Worm (Caenorhabditis elegans) whole organism, mixed stage, embryonic: ENCODE data around the gene F26C11.1.
"Not testable (repeated sequence)": the region's sequence is repeated elsewhere in the genome, so short reads cannot be mapped to it uniquely, and the experiment has no call there.

ENCODE experiments used
- M03D4.4 ChIP-seq: sonication (generic microtip); optimal IDR thresholded peaks from 2 replicates; lab custom pipeline; 2017; ENCODE audit warnings: mild to moderate bottlenecking, missing genetic modification characterization, missing compliant biosample characterization
- blmp-1 ChIP-seq: fragments of 150-350 bp; optimal IDR thresholded peaks from 2 replicates; lab custom pipeline; 2014; ENCODE audit warnings: missing biosample characterization, missing genetic modification characterization
- ceh-43 ChIP-seq: fragments of 200-800 bp; sonication (Bioruptor generic); optimal IDR thresholded peaks from 2 replicates; lab custom pipeline; 2018; ENCODE audit warnings: mild to moderate bottlenecking, missing genetic modification characterization, moderate library complexity, missing compliant biosample characterization
- ceh-83 ChIP-seq: fragments of 200-800 bp; sonication (Bioruptor generic); optimal IDR thresholded peaks from 2 replicates; lab custom pipeline; 2018; ENCODE audit warnings: mild to moderate bottlenecking, missing genetic modification characterization, missing compliant biosample characterization
- ces-1 ChIP-seq: fragments of 150-350 bp; optimal IDR thresholded peaks from 2 replicates; lab custom pipeline; 2014; ENCODE audit warnings: missing biosample characterization, missing genetic modification reagents, missing genetic modification characterization
- cnd-1 ChIP-seq: fragments of 200-800 bp; sonication (Bioruptor generic); optimal IDR thresholded peaks from 2 replicates; lab custom pipeline; 2018; ENCODE audit warnings: mild to moderate bottlenecking, missing genetic modification characterization, missing compliant biosample characterization
- elt-1 ChIP-seq: sonication (generic microtip); optimal IDR thresholded peaks from 2 replicates; lab custom pipeline; 2017; ENCODE audit warnings: missing genetic modification characterization, mild to moderate bottlenecking, missing compliant biosample characterization, antibody characterized with exemption, moderate library complexity, borderline replicate concordance; ENCODE audit not compliant: insufficient read depth
- elt-3 ChIP-seq: fragments of 150-350 bp; optimal IDR thresholded peaks from 2 replicates; lab custom pipeline; 2014; ENCODE audit warnings: missing biosample characterization, missing genetic modification characterization
- ham-2 ChIP-seq: fragments of 200-800 bp; sonication (Bioruptor generic); optimal IDR thresholded peaks from 2 replicates; lab custom pipeline; 2018; ENCODE audit warnings: mild to moderate bottlenecking, missing genetic modification characterization, missing compliant biosample characterization
- lin-13 ChIP-seq: fragments of 150-350 bp; optimal IDR thresholded peaks from 2 replicates; lab custom pipeline; 2014; ENCODE audit warnings: missing biosample characterization, missing genetic modification characterization
- lin-32 ChIP-seq: fragments of 200-800 bp; sonication (Bioruptor generic); optimal IDR thresholded peaks from 2 replicates; lab custom pipeline; 2018; ENCODE audit warnings: mild to moderate bottlenecking, missing genetic modification characterization, missing compliant biosample characterization
- lsy-2 ChIP-seq: fragments of 150-350 bp; optimal IDR thresholded peaks from 2 replicates; lab custom pipeline; 2014; ENCODE audit warnings: missing biosample characterization, missing genetic modification characterization
- mab-5 ChIP-seq: fragments of 150-350 bp; optimal IDR thresholded peaks from 2 replicates; lab custom pipeline; 2014; ENCODE audit warnings: missing biosample characterization, missing genetic modification characterization
- mep-1 ChIP-seq: fragments of 150-350 bp; optimal IDR thresholded peaks from 2 replicates; lab custom pipeline; 2017; ENCODE audit warnings: missing biosample characterization, missing genetic modification reagents, missing genetic modification characterization, inconsistent platforms
- mls-2 ChIP-seq: sonication (generic microtip); optimal IDR thresholded peaks from 2 replicates; lab custom pipeline; 2016; ENCODE audit warnings: mild to moderate bottlenecking, missing genetic modification characterization, moderate library complexity, missing compliant biosample characterization
- nhr-12 ChIP-seq: fragments of 150-350 bp; optimal IDR thresholded peaks from 2 replicates; lab custom pipeline; 2014; ENCODE audit warnings: missing biosample characterization, missing genetic modification characterization
- nhr-2 ChIP-seq: fragments of 150-350 bp; optimal IDR thresholded peaks from 2 replicates; lab custom pipeline; 2014; ENCODE audit warnings: missing biosample characterization, missing genetic modification characterization
- nhr-237 ChIP-seq: fragments of 150-350 bp; optimal IDR thresholded peaks from 2 replicates; lab custom pipeline; 2014; ENCODE audit warnings: missing biosample characterization, missing genetic modification characterization
- nhr-28 ChIP-seq: fragments of 150-350 bp; optimal IDR thresholded peaks from 2 replicates; lab custom pipeline; 2014; ENCODE audit warnings: missing biosample characterization, missing genetic modification characterization
- nhr-76 ChIP-seq: sonication (generic microtip); optimal IDR thresholded peaks from 2 replicates; lab custom pipeline; 2017; ENCODE audit warnings: missing biosample characterization, missing genetic modification characterization
- pha-4 ChIP-seq: fragments of 150-350 bp; optimal IDR thresholded peaks from 2 replicates; lab custom pipeline; 2018; ENCODE audit warnings: missing biosample characterization, missing genetic modification reagents, missing genetic modification characterization
- snpc-4 ChIP-seq: fragments of 150-350 bp; optimal IDR thresholded peaks from 2 replicates; lab custom pipeline; 2014; ENCODE audit warnings: missing biosample characterization, missing genetic modification characterization
- sptf-1 ChIP-seq: sonication (generic microtip); optimal IDR thresholded peaks from 2 replicates; lab custom pipeline; 2017; ENCODE audit warnings: mild to moderate bottlenecking, missing genetic modification characterization, moderate library complexity, missing compliant biosample characterization
- tbx-8 ChIP-seq: fragments of 200-800 bp; sonication (Bioruptor generic); optimal IDR thresholded peaks from 2 replicates; lab custom pipeline; 2018; ENCODE audit warnings: mild to moderate bottlenecking, missing genetic modification characterization, moderate library complexity, missing compliant biosample characterization
- unc-120 ChIP-seq: sonication (generic microtip); optimal IDR thresholded peaks from 2 replicates; lab custom pipeline; 2017; ENCODE audit warnings: missing genetic modification characterization, missing compliant biosample characterization; ENCODE audit not compliant: poor library complexity, severe bottlenecking
- unc-39 ChIP-seq: fragments of 150-350 bp; optimal IDR thresholded peaks from 2 replicates; lab custom pipeline; 2014; ENCODE audit warnings: missing biosample characterization, missing genetic modification characterization
- unc-62 ChIP-seq: fragments of 150-350 bp; optimal IDR thresholded peaks from 2 replicates; lab custom pipeline; 2014; ENCODE audit warnings: missing biosample characterization, missing genetic modification reagents, missing genetic modification characterization
- zip-8 ChIP-seq: fragments of 150-350 bp; optimal IDR thresholded peaks from 2 replicates; lab custom pipeline; 2014; ENCODE audit warnings: missing biosample characterization, missing genetic modification characterization
- ztf-11 ChIP-seq: fragments of 150-350 bp; optimal IDR thresholded peaks from 2 replicates; lab custom pipeline; 2014; ENCODE audit warnings: missing biosample characterization, missing genetic modification characterization

The F26C11.1 gene

DNA sequence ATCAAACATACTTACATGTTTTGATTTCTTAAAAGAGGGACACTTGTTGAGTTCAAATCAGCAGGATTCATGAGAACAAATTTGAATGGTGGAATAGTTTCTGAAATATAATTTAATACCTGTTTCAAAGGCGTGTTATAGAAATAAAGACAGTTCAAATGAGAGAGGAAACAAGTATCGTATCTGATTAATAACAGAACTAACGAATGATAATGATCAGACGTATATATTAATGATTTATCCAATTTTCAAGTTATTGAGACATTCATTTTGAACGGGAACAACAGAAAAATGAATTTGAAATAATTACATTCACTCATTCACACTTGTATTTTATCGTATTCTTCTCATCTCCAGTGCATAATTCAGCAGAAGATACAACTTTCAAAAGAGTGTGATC is 38.9 kb upstream of the F26C11.1 start, which contains the start of gene chil-4:
TSS of gene chil-4 (minus strand) at position 101 of the 400 bp plus-strand sequence.
- TF ChIP-seq zip-8, result no peak
- no peak for TF ChIP-seq tbx-8 (GFP tag; lab: Kevin White, UChicago)
- no peak for TF ChIP-seq blmp-1 (tag; lab: Kevin White, UChicago)
- no peak for TF ChIP-seq pha-4 (tag; lab: Kevin White, UChicago)
- no peak for TF ChIP-seq unc-39 (tag; lab: Kevin White, UChicago)
- no peak for TF ChIP-seq mls-2 (tag; lab: Kevin White, UChicago)
- no peak for TF ChIP-seq ham-2 (GFP tag; lab: Kevin White, UChicago)
- no peak for TF ChIP-seq nhr-76 (tag; lab: Kevin White, UChicago)
- TF ChIP-seq mab-5, result no peak
- no peak for TF ChIP-seq nhr-2 (tag; lab: Kevin White, UChicago)
- TF ChIP-seq ces-1, result no peak
- TF ChIP-seq elt-3 (tag; lab: Kevin White, UChicago), result no peak

DNA sequence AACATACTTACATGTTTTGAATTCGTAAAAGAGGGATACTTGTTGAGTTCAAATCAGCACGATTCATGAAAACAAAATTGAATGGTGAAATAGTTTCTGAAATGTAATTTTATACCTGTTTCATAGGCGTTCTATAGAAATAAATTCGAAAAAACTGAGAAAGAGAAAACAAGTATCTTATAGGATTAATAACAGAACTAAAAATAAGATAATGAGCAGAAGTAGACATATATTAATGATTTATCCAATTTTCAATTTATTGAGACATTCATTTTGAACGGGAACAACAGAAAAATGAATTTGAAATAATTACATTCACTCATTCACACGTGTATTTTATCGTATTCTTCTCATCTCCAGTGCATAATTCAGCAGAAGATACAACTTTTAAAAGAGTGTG is 36.7 kb upstream of the F26C11.1 start, which contains the start of gene chil-6:
TSS of gene chil-6 (minus strand) at position 101 of the 400 bp plus-strand sequence.
- TF ChIP-seq unc-120 (tag; lab: Kevin White, UChicago), result no peak
- TF ChIP-seq cnd-1, result no peak
- TF ChIP-seq ztf-11, result no peak
- no peak for TF ChIP-seq mab-5
- no peak for TF ChIP-seq lsy-2 (tag; lab: Kevin White, UChicago)
- no peak for TF ChIP-seq mep-1 (tag; lab: Kevin White, UChicago)
- TF ChIP-seq ham-2 (GFP tag; lab: Kevin White, UChicago), result no peak
- no peak for TF ChIP-seq nhr-28 (tag; lab: Kevin White, UChicago)
- TF ChIP-seq elt-1, result no peak
- no peak for TF ChIP-seq nhr-2 (tag; lab: Kevin White, UChicago)
- TF ChIP-seq, all 35 proteins: peak for 0

DNA sequence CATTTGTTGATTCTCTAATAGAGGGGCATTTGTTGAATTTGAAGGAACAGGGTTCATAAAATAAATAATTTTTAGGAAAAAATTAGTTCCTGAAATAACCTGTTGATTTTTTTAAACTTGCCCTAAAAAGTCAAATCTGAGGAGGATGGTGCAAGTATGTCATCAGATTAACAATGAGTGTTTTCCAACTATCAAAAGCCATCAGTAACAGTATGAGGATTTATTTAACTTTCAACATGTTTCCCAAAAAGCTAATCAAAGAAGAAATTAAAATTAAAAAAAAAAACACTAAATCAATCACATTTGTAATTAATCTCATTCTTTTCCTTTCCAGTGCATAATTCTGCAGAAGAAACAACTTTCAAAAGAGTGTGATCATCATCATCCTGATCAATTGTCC is 35.0 kb upstream of the F26C11.1 start, which contains the start of gene chil-5:
TSS of gene chil-5 (minus strand) at position 101 of the 400 bp plus-strand sequence.
- TF ChIP-seq mep-1 (tag; lab: Kevin White, UChicago) (no peak), ceh-43 (GFP tag; lab: Kevin White, UChicago) (no peak), nhr-76 (tag; lab: Kevin White, UChicago) (no peak), blmp-1 (tag; lab: Kevin White, UChicago) (no peak), sptf-1 (tag; lab: Kevin White, UChicago) (no peak)

DNA sequence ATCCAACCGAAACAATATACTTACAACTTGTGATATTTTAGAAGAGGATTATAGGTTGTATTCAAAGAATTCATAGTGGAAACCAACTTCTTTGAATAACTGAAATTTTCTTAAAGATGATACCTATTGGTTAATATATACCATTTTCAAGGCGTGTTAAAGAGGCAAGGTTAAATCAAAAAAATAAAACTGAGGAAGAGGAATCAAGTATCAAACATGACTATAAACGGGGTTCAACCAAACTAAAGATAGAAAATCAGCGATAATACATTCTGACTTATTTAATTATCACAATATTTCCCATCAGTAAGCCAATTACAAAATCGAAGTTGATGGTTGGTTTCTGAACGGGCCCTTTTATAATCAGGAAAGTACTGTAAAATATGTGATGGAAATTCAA is 33.1 kb upstream of the F26C11.1 start, which contains the start of gene chil-3:
TSS of gene chil-3 (minus strand) at position 101 of the 400 bp plus-strand sequence.
- TF ChIP-seq pha-4 (tag; lab: Kevin White, UChicago) (no peak), nhr-28 (tag; lab: Kevin White, UChicago) (no peak), nhr-76 (tag; lab: Kevin White, UChicago) (no peak), lin-13 (tag; lab: Kevin White, UChicago) (no peak)

DNA sequence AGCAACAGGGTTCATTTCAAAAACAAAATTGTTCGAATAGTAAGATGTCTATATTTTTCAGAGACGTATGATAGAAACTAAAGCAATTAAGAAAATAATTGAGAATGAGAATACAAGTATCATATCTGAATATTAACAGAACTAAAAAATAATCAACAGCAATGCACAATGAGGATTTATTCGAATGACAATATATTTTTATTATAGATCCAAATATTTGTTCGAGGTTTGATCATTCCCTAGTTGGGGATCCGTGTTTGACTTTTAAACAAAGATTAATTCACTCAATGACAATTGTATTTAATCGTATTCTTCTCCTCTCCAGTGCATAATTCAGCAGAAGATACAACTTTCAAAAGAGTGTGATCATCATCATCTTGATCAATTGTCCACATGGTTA is 32.4 kb upstream of the F26C11.1 start, which contains the start of gene C08H9.18:
TSS of gene C08H9.18 (minus strand) at position 101 of the 400 bp plus-strand sequence.
- TF ChIP-seq nhr-2 (tag; lab: Kevin White, UChicago) (no peak), ztf-11 (no peak), M03D4.4 (tag; lab: Kevin White, UChicago) (no peak), lin-32 (no peak), unc-62 (no peak), elt-3 (tag; lab: Kevin White, UChicago) (no peak), mls-2 (tag; lab: Kevin White, UChicago) (no peak), tbx-8 (GFP tag; lab: Kevin White, UChicago) (no peak), nhr-237 (tag; lab: Kevin White, UChicago) (no peak), ceh-83 (GFP tag; lab: Kevin White, UChicago) (no peak), ham-2 (GFP tag; lab: Kevin White, UChicago) (no peak), blmp-1 (tag; lab: Kevin White, UChicago) (no peak), elt-1 (no peak), unc-39 (tag; lab: Kevin White, UChicago) (no peak)

DNA sequence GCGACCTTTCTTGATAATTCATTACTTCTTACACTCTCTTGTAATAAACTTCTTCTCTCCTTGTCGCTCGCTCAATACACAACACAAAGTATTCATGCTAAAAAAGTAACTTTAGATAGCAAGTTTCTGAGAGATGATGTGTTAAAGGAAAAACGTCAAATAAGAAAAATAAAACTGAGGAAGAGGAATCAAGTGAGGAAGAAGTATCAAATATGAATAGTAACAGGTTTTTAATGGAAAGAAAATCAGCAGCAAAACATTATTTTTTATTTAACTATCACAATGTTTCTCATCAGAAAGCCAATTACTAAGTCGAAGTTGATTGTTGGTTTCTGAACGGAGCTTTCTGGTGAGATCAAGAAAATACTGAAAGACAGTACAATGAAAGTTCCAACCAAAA is 28.2 kb upstream of the F26C11.1 start, which contains the start of gene chil-1:
TSS of gene chil-1 (minus strand) at position 101 of the 400 bp plus-strand sequence.
- TF ChIP-seq snpc-4 (tag; lab: Kevin White, UChicago); lin-32; nhr-12 (tag; lab: Kevin White, UChicago): not testable (repeated sequence)
